Fruit fly (Drosophila melanogaster): ENCODE measurements around the gene Ibf2.

The Ibf2 gene

DNA sequence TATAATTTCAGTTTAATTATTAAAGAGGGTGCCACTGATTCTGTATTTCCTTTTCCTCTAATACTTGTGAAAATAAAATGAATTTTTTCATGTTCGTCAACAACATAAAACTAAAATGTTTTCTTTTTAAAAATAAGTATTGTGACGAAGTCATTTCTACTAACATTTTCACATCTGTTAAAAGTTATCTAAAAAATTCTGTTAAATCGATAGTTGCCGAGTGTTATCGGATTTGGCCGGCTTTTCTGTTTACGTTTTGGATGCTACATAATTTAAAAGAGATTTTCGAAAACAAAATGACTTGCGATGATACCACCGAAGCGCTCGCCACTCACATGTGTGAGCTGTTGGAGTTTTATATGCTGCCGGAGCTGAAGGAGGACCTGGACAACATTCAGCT is 3.5 kb downstream of the Ibf2 start, which contains the start of gene CG16734 (continued):
- TF ChIP-seq ato (GFP tag; IDR thresholded peaks at IDR 0.05; ENCODE audit: partially characterized antibody) (no peak), CG17912 (GFP tag; optimal IDR thresholded peaks at IDR 0.05) (no peak), Meics (GFP tag; optimal IDR thresholded peaks at IDR 0.05) (peak; percentile 95), E2f2 (GFP tag; IDR thresholded peaks at IDR 0.05) (peak; percentile 50), Six4 (GFP tag; optimal IDR thresholded peaks at IDR 0.05) (no peak), CG13287 (GFP tag; IDR thresholded peaks at IDR 0.05; ENCODE audit: partially characterized antibody) (peak; percentile 64), CG8944 (GFP tag; optimal IDR thresholded peaks at IDR 0.05) (no peak)

DNA sequence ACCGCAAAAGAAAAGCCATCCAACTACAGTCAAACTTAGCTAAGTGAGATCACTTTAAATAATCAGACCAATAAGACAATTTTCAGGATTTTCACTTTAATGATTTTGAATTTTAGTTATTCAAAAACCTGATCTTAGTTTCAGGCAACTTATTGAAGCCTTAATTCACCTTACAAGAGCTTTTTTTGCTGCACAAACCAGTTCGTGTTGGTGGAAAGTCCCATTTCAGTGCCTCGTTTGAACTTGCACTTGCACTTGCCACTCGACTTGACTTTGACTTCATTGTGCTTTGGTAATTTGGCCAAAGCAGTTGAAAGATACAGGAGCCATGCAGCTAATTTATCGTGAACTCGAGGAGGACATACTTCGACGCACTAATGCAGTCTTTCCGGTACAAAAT is 6.8 kb downstream of the Ibf2 start, which contains the start of gene St2:
Gene St2 (plus strand): TSS at position 301 of the 400 bp plus-strand sequence.
- TF ChIP-seq seq (GFP tag; IDR thresholded peaks at IDR 0.05), result no peak
- TF ChIP-seq CG15601 (tag; optimal IDR thresholded peaks at IDR 0.05), result no peak
- no peak for TF ChIP-seq CG7357 (GFP tag; IDR thresholded peaks at IDR 0.05)
- no peak for TF ChIP-seq CG2129 (GFP tag; IDR thresholded peaks at IDR 0.05; ENCODE audit: partially characterized antibody)
- no peak for TF ChIP-seq org-1 (GFP tag; optimal IDR thresholded peaks at IDR 0.05)
- no peak for TF ChIP-seq Gug (GFP tag; IDR thresholded peaks at IDR 0.05)
- no peak for TF ChIP-seq gfzf (GFP tag; optimal IDR thresholded peaks at IDR 0.05)
- TF ChIP-seq CG6689 (GFP tag; IDR thresholded peaks at IDR 0.05), result no peak
- no peak for TF ChIP-seq CG17385 (GFP tag; optimal IDR thresholded peaks at IDR 0.05)
- TF ChIP-seq HLH3B (GFP tag; IDR thresholded peaks at IDR 0.05), result no peak
- no peak for TF ChIP-seq kah (GFP tag; optimal IDR thresholded peaks at IDR 0.05)
- TF ChIP-seq CG8290 (GFP tag; optimal IDR thresholded peaks at IDR 0.05), result no peak
- no peak for TF ChIP-seq CG8290 (tag; optimal IDR thresholded peaks at IDR 0.05)
- no peak for TF ChIP-seq btn (GFP tag; optimal IDR thresholded peaks at IDR 0.05)
- TF ChIP-seq CG10959 (GFP tag; IDR thresholded peaks at IDR 0.05), result no peak
- no peak for TF ChIP-seq CG1024 (GFP tag; IDR thresholded peaks at IDR 0.05)
- no peak for TF ChIP-seq CTCF (GFP tag; optimal IDR thresholded peaks at IDR 0.05)

DNA sequence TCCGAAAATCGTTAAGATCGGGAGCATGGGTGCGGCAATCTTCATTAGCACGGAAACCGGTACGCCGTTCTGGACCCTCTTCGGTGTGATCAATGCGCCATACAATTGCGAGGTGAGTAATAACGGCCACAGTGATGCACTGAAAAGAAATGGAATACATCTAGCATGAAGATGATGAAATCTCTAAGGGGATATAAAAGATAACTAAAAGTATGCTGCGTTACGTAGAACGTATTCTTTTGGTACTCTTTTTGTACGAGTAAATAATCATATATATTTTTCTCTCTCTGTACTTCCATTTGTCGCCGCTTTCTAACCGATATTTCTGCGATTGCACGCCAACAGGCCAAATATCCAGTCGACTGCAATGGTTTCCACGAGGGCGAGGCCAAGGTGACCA is 7.4 kb downstream of the Ibf2 start:
- TF ChIP-seq caup (GFP tag; optimal IDR thresholded peaks at IDR 0.05; ENCODE audit: severe bottlenecking) (no peak), CG18476 (GFP tag; optimal IDR thresholded peaks at IDR 0.05) (no peak), ac (GFP tag; optimal IDR thresholded peaks at IDR 0.05) (no peak), Deaf1 (tag; optimal IDR thresholded peaks at IDR 0.05) (no peak), Dp (GFP tag; optimal IDR thresholded peaks at IDR 0.05) (no peak), CG4854 (GFP tag; optimal IDR thresholded peaks at IDR 0.05) (no peak), Sox100B (GFP tag; optimal IDR thresholded peaks at IDR 0.05) (no peak), sens-2 (GFP tag; IDR thresholded peaks at IDR 0.05) (no peak), Doc2 (GFP tag; IDR thresholded peaks at IDR 0.05) (no peak), CG14860 (GFP tag; IDR thresholded peaks at IDR 0.05; ENCODE audit: partially characterized antibody) (no peak), ro (GFP tag; IDR thresholded peaks at IDR 0.05) (no peak), CG9727 (GFP tag; optimal IDR thresholded peaks at IDR 0.05) (no peak), sim (GFP tag; IDR thresholded peaks at IDR 0.05) (no peak), insv (GFP tag; optimal IDR thresholded peaks at IDR 0.05) (no peak), CG4282 (GFP tag; optimal IDR thresholded peaks at IDR 0.05) (no peak), Dip3 (GFP tag; optimal IDR thresholded peaks at IDR 0.05) (no peak), HmgD (GFP tag; optimal IDR thresholded peaks at IDR 0.05) (no peak), sc (optimal IDR thresholded peaks at IDR 0.05) (no peak), sc (GFP tag; optimal IDR thresholded peaks at IDR 0.05) (no peak), CoRest (tag; optimal IDR thresholded peaks at IDR 0.05) (no peak), nmo (GFP tag; optimal IDR thresholded peaks at IDR 0.05) (peak; percentile 32), fd64A (GFP tag; optimal IDR thresholded peaks at IDR 0.05) (no peak), Optix (GFP tag; IDR thresholded peaks at IDR 0.05) (no peak), ttk (GFP tag; IDR thresholded peaks at IDR 0.05) (0 out of 2 replicates have a peak, but pooled peaks have one; percentile 24), CG10431 (GFP tag; optimal IDR thresholded peaks at IDR 0.05) (no peak), CG18599 (GFP tag; optimal IDR thresholded peaks at IDR 0.05) (no peak), CG33213 (GFP tag; optimal IDR thresholded peaks at IDR 0.05) (no peak), CG1832 (GFP tag; optimal IDR thresholded peaks at IDR 0.05) (no peak)

All from whole organism, embryonic.